Worm (Caenorhabditis elegans) whole organism, late embryonic: ENCODE measurements around the gene F46F5.7.

Experiments
- ceh-14 ChIP-seq: sonication (generic microtip); optimal IDR thresholded peaks from 2 replicates; lab custom pipeline; 2016; ENCODE audit warnings: missing genotype, missing genetic modification characterization, missing compliant biosample characterization
- dmd-4 ChIP-seq: sonication (generic microtip); optimal IDR thresholded peaks from 2 replicates; lab custom pipeline; 2016; ENCODE audit warnings: borderline replicate concordance, missing genetic modification characterization, missing compliant biosample characterization
- nhr-232 ChIP-seq: sonication (generic microtip); optimal IDR thresholded peaks from 2 replicates; lab custom pipeline; 2016; ENCODE audit warnings: missing genetic modification characterization, missing compliant biosample characterization
- tbx-7 ChIP-seq: sonication (generic microtip); optimal IDR thresholded peaks from 2 replicates; lab custom pipeline; 2016; ENCODE audit warnings: missing genotype, missing genetic modification characterization, missing compliant biosample characterization
- ttx-3 ChIP-seq: sonication (generic microtip); optimal IDR thresholded peaks from 2 replicates; lab custom pipeline; 2016; ENCODE audit warnings: missing genetic modification reagents, missing genetic modification characterization, missing compliant biosample characterization
- unc-3 ChIP-seq, 2 experiments: fragments of 200-800 bp in 1 of 2; sonication (Bioruptor generic) in 1 of 2; sonication (generic microtip) in 1 of 2; conservative IDR thresholded peaks in 1 of 2; optimal IDR thresholded peaks in 1 of 2; 2 replicates each; pipeline versions ENCODE4 v1.3.6 to Lab custom; 2016 to 2022; ENCODE audit warnings: missing compliant biosample characterization in 2 of 2, missing genetic modification characterization in 2 of 2, missing genetic modification reagents in 1 of 2

DNA sequence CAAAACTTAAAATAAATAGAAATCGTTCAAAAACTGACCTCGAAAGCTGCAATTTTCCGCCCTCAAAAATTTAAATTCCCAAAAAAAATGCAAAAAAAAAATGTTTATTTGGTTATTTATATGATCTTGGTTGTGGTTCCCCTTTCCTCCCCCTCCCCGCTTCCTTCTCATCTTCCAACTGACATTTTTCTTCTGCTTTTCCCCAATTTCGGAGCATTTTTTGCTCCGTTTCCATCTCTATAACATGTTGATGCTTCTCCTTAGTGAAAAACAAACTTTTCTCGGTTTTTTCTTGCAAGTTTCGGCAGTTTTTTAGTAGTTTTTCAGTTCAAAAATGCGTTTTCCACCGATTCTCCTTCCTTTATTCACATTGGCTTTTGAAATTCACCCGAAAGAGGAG is 45.4 kb downstream of the F46F5.7 start, which contains the start of gene Y39F10A.1:
- TF ChIP-seq ttx-3 (tag; lab: Kevin White, UChicago): no peak
- no peak for TF ChIP-seq ceh-14 (tag; lab: Kevin White, UChicago)
- no peak for TF ChIP-seq dmd-4 (tag; lab: Kevin White, UChicago)
- TF ChIP-seq unc-3 (GFP tag; conservative IDR thresholded peaks at IDR 0.05; lab: Robert Waterston, UW): no peak
- TF ChIP-seq unc-3 (tag; optimal IDR thresholded peaks at IDR 0.05; lab: Kevin White, UChicago): no peak
- no peak for TF ChIP-seq nhr-232 (tag; lab: Kevin White, UChicago)
- no peak for TF ChIP-seq tbx-7 (tag; lab: Kevin White, UChicago)
